Worm (Caenorhabditis elegans): ENCODE measurements around the gene Y56A3A.31.

The Y56A3A.31 gene

DNA sequence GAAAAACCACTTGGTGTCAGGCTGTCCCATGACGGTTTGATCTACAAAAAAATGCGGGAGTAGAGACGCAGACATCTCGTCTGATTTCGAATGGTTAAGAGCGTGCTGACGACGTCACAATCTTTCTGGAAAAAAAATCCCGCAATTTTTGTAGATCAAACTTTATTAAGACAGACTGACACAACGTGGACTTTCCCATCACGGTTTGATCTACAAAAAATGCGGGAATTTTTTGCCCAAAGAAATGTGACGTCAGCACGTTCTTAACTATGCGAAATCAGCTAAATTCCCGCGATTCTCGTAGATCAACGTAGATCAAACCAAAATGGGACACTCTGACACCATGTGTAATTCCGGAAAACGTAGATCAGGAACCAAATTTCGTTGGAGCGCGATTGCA is 35.8 kb upstream of the Y56A3A.31 start:
- TF ChIP-seq tbx-37 (GFP tag; conservative IDR thresholded peaks at IDR 0.05) (no peak), ama-1 (optimal IDR thresholded peaks at IDR 0.05) (no peak), ceh-13 (GFP tag; optimal IDR thresholded peaks at IDR 0.05) (no peak), hmg-4 (GFP tag; optimal IDR thresholded peaks at IDR 0.05) (no peak), flt-1 (GFP tag; IDR thresholded peaks at IDR 0.05) (no peak)

DNA sequence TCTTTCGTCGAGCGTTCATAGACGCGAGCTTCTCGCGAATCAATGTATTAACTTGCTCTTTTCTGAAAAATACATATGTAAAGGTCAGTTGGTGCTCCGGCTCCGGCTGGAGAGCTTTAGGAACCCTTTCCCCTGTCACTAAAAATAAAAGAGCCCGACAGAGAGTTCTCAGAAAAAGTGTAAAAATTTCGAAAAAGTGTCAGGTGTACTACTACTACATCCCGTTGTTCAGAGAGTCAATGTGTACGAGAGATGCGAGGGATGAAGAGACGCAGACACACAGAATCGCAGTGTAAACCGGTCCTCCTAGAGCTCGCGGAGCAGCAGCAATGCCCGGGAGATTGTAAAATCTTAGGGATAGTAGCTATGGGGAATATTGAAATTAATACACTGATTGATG is 31.6 kb upstream of the Y56A3A.31 start:
- no peak for TF ChIP-seq scrt-1 (GFP tag; IDR thresholded peaks at IDR 0.05)
- TF ChIP-seq ama-1 (optimal IDR thresholded peaks at IDR 0.05) = no peak
- TF ChIP-seq flt-1 (GFP tag; IDR thresholded peaks at IDR 0.05) = no peak
- no peak for TF ChIP-seq B0310.2 (tag; optimal IDR thresholded peaks at IDR 0.05)
- TF ChIP-seq tbx-37 (GFP tag; conservative IDR thresholded peaks at IDR 0.05) = no peak
- no peak for TF ChIP-seq tra-4 (tag; optimal IDR thresholded peaks at IDR 0.05)
- TF ChIP-seq tbx-11 (GFP tag; IDR thresholded peaks at IDR 0.05) = no peak
- no peak for TF ChIP-seq ceh-13 (GFP tag; optimal IDR thresholded peaks at IDR 0.05)
- TF ChIP-seq hmbx-1 (tag; optimal IDR thresholded peaks at IDR 0.05) = no peak
- no peak for TF ChIP-seq pes-1 (GFP tag; IDR thresholded peaks at IDR 0.05)

DNA sequence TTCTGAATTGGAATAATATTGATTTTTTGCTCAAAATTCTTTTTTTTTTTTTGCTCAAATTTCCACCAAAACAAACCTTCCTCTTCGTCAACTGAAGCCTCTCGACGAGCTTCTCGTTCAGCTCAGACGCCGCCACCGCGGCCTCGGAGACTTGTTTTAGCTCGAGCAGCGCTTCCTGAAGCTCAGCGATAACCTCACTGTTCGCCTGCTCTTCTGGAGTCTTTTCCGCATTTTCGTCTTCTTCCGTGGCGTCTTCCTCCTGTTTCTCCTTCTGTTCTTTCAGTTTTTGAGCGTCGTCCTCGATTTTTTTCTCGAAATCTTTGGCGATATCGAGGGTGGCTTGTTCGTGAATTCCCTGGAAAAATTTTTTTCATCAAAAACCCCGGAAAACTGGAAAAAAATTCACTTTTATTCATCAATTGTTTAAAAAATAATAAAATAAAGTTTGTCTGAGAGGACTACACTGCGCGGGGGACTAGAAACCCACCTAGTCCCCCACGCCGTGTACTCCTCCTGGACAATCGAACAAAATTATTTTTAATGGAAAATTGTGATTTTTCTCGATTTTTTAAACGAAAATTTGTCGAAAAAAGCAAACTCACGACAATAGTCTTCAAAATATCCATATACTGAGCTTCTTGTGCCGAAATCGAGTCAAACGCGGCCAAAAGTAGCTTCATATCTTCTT is 28.1 kb upstream of the Y56A3A.31 start:
- TF ChIP-seq B0310.2 (tag; optimal IDR thresholded peaks at IDR 0.05) (peak; percentile 35), aly-1 (tag; optimal IDR thresholded peaks at IDR 0.05) (no peak), hmbx-1 (tag; optimal IDR thresholded peaks at IDR 0.05) (peak; percentile 12), tra-4 (tag; optimal IDR thresholded peaks at IDR 0.05) (peak; percentile 2), hmg-4 (GFP tag; optimal IDR thresholded peaks at IDR 0.05) (no peak), flt-1 (GFP tag; IDR thresholded peaks at IDR 0.05) (peak; percentile 53; the same call in 1 of the 2 replicates), ceh-13 (GFP tag; optimal IDR thresholded peaks at IDR 0.05) (no peak), tbx-37 (GFP tag; conservative IDR thresholded peaks at IDR 0.05) (peak; percentile 87), hnd-1 (tag; optimal IDR thresholded peaks at IDR 0.05) (no peak), sea-1 (GFP tag; conservative IDR thresholded peaks at IDR 0.05) (peak; percentile 64; the same call in 1 of the 2 replicates), ets-7 (tag; optimal IDR thresholded peaks at IDR 0.05) (peak; percentile 44), scrt-1 (GFP tag; IDR thresholded peaks at IDR 0.05) (no peak), tbx-11 (GFP tag; IDR thresholded peaks at IDR 0.05) (0 out of 2 replicates have a peak, but pooled peaks have one; percentile 28), F13C5.2 (tag; optimal IDR thresholded peaks at IDR 0.05) (no peak), pes-1 (GFP tag; IDR thresholded peaks at IDR 0.05) (peak; percentile 80), ceh-36 (tag; optimal IDR thresholded peaks at IDR 0.05) (no peak), ama-1 (optimal IDR thresholded peaks at IDR 0.05) (no peak)

DNA sequence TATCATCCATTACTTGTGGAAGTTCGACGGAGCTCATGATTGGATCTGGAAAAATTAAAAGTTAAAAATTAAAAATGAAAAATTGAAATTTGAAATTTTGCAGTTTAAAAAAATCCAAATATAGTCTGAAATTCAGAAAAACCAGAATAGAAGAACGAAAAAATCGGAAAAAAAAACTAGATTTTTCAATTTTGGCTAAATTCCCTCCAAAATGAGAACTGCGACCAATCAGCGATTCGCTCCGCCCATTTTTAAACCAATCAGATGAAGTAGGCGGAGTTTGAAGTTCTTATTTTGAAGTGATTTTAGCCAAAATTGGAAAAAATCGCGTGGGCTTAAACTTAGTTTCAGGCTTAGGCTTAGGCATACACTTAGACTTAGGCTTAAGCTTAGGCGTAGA is 27.3 kb upstream of the Y56A3A.31 start, which contains the start of gene Y56A3A.7:
Gene Y56A3A.7 (minus strand): TSS at position 47 of the 400 bp plus-strand sequence.
- TF ChIP-seq flt-1 (GFP tag; IDR thresholded peaks at IDR 0.05) (no peak), tra-4 (tag; optimal IDR thresholded peaks at IDR 0.05) (no peak), tbx-37 (GFP tag; conservative IDR thresholded peaks at IDR 0.05) (no peak), ceh-36 (tag; optimal IDR thresholded peaks at IDR 0.05) (no peak), sea-1 (GFP tag; conservative IDR thresholded peaks at IDR 0.05) (no peak), pes-1 (GFP tag; IDR thresholded peaks at IDR 0.05) (no peak), ets-7 (tag; optimal IDR thresholded peaks at IDR 0.05) (no peak), hmg-4 (GFP tag; optimal IDR thresholded peaks at IDR 0.05) (no peak), B0310.2 (tag; optimal IDR thresholded peaks at IDR 0.05) (no peak), tbx-11 (GFP tag; IDR thresholded peaks at IDR 0.05) (no peak), hnd-1 (tag; optimal IDR thresholded peaks at IDR 0.05) (no peak), aly-1 (tag; optimal IDR thresholded peaks at IDR 0.05) (no peak), ceh-13 (GFP tag; optimal IDR thresholded peaks at IDR 0.05) (no peak)

DNA sequence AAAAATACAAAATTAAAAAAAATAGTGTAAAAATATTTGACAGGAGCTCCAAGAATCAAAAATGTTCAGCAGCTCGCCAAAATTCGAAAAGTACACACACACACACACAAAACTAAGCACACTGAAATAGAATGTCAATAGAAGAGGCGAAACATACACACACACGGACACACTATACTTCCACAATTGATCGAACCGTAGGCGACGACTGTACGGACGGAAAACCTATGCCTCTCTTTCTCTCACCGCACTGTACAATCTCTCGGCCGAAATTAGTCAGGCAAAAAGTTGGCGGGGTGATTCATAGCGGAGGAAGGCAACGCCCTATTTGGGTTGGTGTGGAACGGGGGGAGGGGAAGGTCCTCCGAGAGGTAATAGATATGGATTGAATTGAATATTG is 26.8 kb upstream of the Y56A3A.31 start:
- TF ChIP-seq hmg-4 (GFP tag; optimal IDR thresholded peaks at IDR 0.05) (peak; percentile 1), aly-1 (tag; optimal IDR thresholded peaks at IDR 0.05) (no peak), hnd-1 (tag; optimal IDR thresholded peaks at IDR 0.05) (no peak), tbx-11 (GFP tag; IDR thresholded peaks at IDR 0.05) (no peak), F13C5.2 (tag; optimal IDR thresholded peaks at IDR 0.05) (no peak), tbx-37 (GFP tag; conservative IDR thresholded peaks at IDR 0.05) (no peak), sea-1 (GFP tag; conservative IDR thresholded peaks at IDR 0.05) (no peak)

DNA sequence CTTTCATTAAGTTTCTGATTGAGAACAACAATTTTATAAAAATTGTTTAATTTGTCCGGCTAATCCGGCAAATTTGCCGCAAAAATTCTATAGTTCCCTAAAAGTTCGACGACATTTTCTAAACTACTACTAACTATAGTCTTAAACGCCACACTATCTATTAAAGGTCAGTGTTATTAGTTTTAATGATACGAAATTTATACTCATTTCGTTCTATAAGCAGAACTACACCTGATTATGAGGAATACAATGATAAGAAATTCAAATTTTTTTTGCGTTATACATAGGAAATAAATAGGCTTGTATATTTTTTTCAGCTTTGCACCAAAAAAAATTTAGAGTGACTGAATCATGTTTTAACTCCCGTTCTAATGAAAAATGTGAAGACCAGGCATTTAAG is 25.8 kb upstream of the Y56A3A.31 start:
- TF ChIP-seq tbx-37 (GFP tag; conservative IDR thresholded peaks at IDR 0.05) (no peak), ets-7 (tag; optimal IDR thresholded peaks at IDR 0.05) (no peak), hmbx-1 (tag; optimal IDR thresholded peaks at IDR 0.05) (no peak), tra-4 (tag; optimal IDR thresholded peaks at IDR 0.05) (no peak), aly-1 (tag; optimal IDR thresholded peaks at IDR 0.05) (no peak), pes-1 (GFP tag; IDR thresholded peaks at IDR 0.05) (no peak), hmg-4 (GFP tag; optimal IDR thresholded peaks at IDR 0.05) (no peak), scrt-1 (GFP tag; IDR thresholded peaks at IDR 0.05) (no peak), hnd-1 (tag; optimal IDR thresholded peaks at IDR 0.05) (no peak)

DNA sequence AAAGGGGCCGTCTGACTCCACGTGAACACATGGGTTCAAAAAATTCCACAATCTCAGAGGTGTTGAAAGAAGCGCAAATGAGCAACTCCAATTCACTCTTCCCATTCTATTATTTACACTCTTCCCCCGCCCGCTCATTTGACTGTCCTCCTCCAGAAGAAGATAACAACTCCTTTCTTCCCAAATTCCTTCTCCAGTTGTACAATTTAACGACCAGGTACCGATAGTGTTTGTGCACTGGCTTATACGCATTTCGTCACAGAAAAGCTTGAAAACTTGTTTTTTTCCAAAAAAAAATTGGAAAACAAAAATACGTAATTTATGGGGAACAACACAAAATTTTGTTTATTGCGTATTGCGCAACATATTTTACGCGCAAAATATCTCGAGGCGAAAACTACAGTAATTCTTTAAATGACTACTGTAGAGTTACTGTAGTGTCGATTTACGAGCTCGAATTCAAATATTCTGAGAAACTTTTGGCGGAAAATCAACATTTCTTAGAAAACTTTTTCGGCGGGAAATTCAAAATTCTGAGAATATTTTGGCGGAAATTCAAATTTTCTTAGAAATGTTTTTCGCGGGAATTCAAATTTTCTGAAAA is 24.9 kb upstream of the Y56A3A.31 start:
- TF ChIP-seq ceh-36 (tag; optimal IDR thresholded peaks at IDR 0.05) (no peak), flt-1 (GFP tag; IDR thresholded peaks at IDR 0.05) (no peak), hmg-4 (GFP tag; optimal IDR thresholded peaks at IDR 0.05) (no peak), tbx-11 (GFP tag; IDR thresholded peaks at IDR 0.05) (no peak), tbx-37 (GFP tag; conservative IDR thresholded peaks at IDR 0.05) (no peak), F13C5.2 (tag; optimal IDR thresholded peaks at IDR 0.05) (no peak), scrt-1 (GFP tag; IDR thresholded peaks at IDR 0.05) (no peak), tra-4 (tag; optimal IDR thresholded peaks at IDR 0.05) (no peak), hmbx-1 (tag; optimal IDR thresholded peaks at IDR 0.05) (no peak), pes-1 (GFP tag; IDR thresholded peaks at IDR 0.05) (no peak), ceh-13 (GFP tag; optimal IDR thresholded peaks at IDR 0.05) (no peak), ama-1 (optimal IDR thresholded peaks at IDR 0.05) (no peak), hnd-1 (tag; optimal IDR thresholded peaks at IDR 0.05) (no peak), ets-7 (tag; optimal IDR thresholded peaks at IDR 0.05) (no peak), aly-1 (tag; optimal IDR thresholded peaks at IDR 0.05) (no peak), B0310.2 (tag; optimal IDR thresholded peaks at IDR 0.05) (no peak), sea-1 (GFP tag; conservative IDR thresholded peaks at IDR 0.05) (no peak)

Data from whole organism, early embryonic.